Worm (Caenorhabditis elegans): Measurements from ENCODE around the gene cnp-2.
"Not testable (repeated sequence)": the region's sequence is repeated elsewhere in the genome, so short reads cannot be mapped to it uniquely, and the experiment has no call there.

Gene cnp-2

DNA sequence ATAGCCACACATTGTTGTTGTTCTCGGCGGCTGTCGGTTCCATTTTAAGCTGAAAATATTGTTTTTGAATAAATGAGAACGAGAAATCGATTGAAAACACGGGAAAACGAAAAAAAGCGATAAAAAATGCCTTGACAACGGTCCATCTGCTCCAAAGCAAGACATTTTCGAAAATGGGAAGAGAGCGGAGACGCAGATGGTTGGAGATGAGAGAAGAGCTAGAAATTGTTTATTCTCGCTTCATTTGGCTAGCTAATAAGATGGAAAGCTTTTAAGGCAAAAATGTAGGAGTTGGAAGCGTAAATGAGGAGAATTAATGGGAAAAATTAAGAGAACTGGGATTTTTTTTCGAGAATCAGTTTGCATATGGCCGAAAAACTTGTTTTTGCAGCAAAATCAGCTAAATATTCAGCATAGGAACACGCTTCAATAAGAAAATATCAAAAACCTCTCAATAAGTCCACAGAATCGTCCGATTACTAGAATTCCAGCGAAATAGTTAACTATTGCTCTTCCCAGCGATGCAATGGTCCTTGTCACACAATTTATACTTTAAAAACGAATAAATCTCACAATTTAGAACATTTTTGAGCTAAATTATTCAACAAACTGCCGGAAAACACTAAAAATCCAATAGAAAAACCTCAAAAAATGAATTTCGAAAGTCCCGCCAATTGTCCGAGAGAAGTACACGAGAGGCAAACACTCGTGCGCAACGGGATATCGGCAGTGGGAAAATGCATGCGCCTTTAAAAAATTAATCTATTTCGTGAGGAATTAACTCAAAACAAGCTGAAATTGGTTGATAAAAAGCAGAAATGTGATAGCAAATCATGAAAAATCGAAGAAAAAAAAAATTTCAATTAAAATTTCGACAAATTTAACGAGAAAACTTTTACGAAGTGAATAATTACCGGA lies 22.1 kb upstream of the cnp-2 start, which contains the start of gene pisy-1:
TSS of gene pisy-1 (minus strand) at position 51 of the 918 bp plus-strand sequence.
- no peak for TF ChIP-seq fos-1 (tag; optimal IDR thresholded peaks at IDR 0.05)
- TF ChIP-seq ama-1 (optimal IDR thresholded peaks at IDR 0.05) = no peak
- TF ChIP-seq sma-3 (GFP tag; optimal IDR thresholded peaks at IDR 0.05) = no peak
- peak; percentile 27 for TF ChIP-seq sma-9 (GFP tag; optimal IDR thresholded peaks at IDR 0.05)
- no peak for TF ChIP-seq sma-9 (tag; optimal IDR thresholded peaks at IDR 0.05)
- no peak for TF ChIP-seq nhr-11 (tag; optimal IDR thresholded peaks at IDR 0.05)
- TF ChIP-seq elt-3 (tag; optimal IDR thresholded peaks at IDR 0.05) = no peak
- peak; percentile 82 for TF ChIP-seq unc-55 (GFP tag; optimal IDR thresholded peaks at IDR 0.05)
- TF ChIP-seq ceh-82 (tag; optimal IDR thresholded peaks at IDR 0.05) = no peak
- TF ChIP-seq gmeb-1 (tag; optimal IDR thresholded peaks at IDR 0.05) = peak; percentile 75
- TF ChIP-seq C34F6.9 (tag; optimal IDR thresholded peaks at IDR 0.05) = peak; percentile 71
- TF ChIP-seq lsy-2 (tag; optimal IDR thresholded peaks at IDR 0.05) = peak; percentile 26 to 73
- no peak for TF ChIP-seq mbf-1 (tag; optimal IDR thresholded peaks at IDR 0.05)
- TF ChIP-seq nhr-25 (tag; optimal IDR thresholded peaks at IDR 0.05) = peak; percentile 44
- TF ChIP-seq lin-13 (GFP tag; optimal IDR thresholded peaks at IDR 0.05) = peak; percentile 49
- TF ChIP-seq aly-2 (tag; optimal IDR thresholded peaks at IDR 0.05) = no peak
- TF ChIP-seq unc-39 (tag; optimal IDR thresholded peaks at IDR 0.05) = no peak
- no peak for TF ChIP-seq ceh-16 (tag; optimal IDR thresholded peaks at IDR 0.05)
- no peak for TF ChIP-seq dmd-4 (tag; optimal IDR thresholded peaks at IDR 0.05)
- peak; percentile 15 for TF ChIP-seq sem-4 (tag; optimal IDR thresholded peaks at IDR 0.05)
- TF ChIP-seq snpc-4 (tag; optimal IDR thresholded peaks at IDR 0.05) = peak; percentile 6
- TF ChIP-seq nhr-129 (tag; optimal IDR thresholded peaks at IDR 0.05) = peak; percentile 56
- peak; percentile 49 for TF ChIP-seq crh-2 (tag; optimal IDR thresholded peaks at IDR 0.05)

DNA sequence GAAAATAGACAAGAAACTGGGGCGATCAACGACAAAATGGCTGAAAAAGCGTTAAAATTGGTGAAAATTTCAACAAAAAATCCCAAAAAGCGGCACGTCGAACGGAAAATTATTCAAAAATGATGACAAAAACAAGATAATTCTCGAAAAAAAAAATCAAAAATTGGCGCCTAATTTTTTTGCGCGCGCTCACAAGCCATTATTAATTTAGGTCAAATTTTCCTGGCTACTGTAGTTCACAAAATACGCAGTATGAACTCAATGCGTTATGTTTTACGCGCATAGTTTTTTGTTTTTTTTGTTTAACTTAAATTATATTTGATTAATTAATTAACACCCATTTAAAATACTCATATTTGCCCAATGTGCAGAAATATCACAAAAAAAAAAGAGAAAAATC lies 21.3 kb upstream of the cnp-2 start:
- no peak for TF ChIP-seq mbf-1 (tag; optimal IDR thresholded peaks at IDR 0.05)
- TF ChIP-seq mdl-1 (tag; optimal IDR thresholded peaks at IDR 0.05) = no peak
- TF ChIP-seq zag-1 (tag; optimal IDR thresholded peaks at IDR 0.05) = no peak
- no peak for TF ChIP-seq aly-2 (tag; optimal IDR thresholded peaks at IDR 0.05)
- no peak for TF ChIP-seq ztf-4 (tag; optimal IDR thresholded peaks at IDR 0.05)
- no peak for TF ChIP-seq F13H6.1 (tag; optimal IDR thresholded peaks at IDR 0.05)
- TF ChIP-seq nhr-10 (tag; optimal IDR thresholded peaks at IDR 0.05) = no peak
- no peak for TF ChIP-seq nhr-237 (tag; optimal IDR thresholded peaks at IDR 0.05)
- no peak for TF ChIP-seq nhr-77 (tag; optimal IDR thresholded peaks at IDR 0.05)
- TF ChIP-seq elt-1 (tag; optimal IDR thresholded peaks at IDR 0.05) = no peak
- no peak for TF ChIP-seq lin-11 (tag; optimal IDR thresholded peaks at IDR 0.05)
- TF ChIP-seq lin-13 (GFP tag; optimal IDR thresholded peaks at IDR 0.05) = no peak

DNA sequence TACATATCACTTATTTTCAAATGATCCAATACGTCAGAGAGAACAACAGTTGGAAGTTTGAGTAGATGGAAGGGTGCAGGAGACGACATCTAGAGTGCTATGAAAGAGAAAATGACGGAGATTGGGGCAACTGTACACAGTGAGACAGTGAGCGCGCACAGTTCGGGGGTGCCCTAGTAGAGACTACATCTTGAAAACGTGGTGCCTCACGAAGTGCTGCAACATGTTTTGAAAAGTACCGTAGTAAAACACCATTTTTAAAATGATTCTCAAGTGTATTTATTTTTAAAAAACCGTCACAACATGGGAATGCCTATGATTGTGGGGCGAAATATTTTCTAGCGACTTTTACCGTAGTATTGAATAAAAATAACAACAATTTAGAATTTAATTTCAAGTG lies 6.9 kb upstream of the cnp-2 start, which contains the start of gene Y46G5A.39:
TSS of gene Y46G5A.39 (minus strand) at position 101 of the 400 bp plus-strand sequence.
- not testable (repeated sequence) for TF ChIP-seq unc-39 (tag; optimal IDR thresholded peaks at IDR 0.05); sma-9 (GFP tag; optimal IDR thresholded peaks at IDR 0.05); sma-9 (tag; optimal IDR thresholded peaks at IDR 0.05); nhr-21 (tag; optimal IDR thresholded peaks at IDR 0.05)

DNA sequence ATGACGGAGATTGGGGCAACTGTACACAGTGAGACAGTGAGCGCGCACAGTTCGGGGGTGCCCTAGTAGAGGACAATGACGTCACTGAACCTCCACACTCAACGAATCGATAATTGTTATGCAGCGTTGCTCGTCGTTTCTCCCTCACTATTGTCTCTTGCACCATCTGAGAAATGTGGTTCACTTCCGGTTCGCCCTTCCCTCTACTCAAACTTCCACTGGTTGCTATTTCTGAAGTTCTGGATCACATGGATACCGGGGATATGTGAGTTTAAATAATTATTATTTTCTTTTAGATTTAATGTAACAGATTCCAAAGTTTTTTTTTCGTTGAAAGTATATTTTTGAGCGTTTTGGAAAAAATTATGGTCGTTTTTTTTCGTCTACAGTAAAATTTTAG lies 4.4 kb upstream of the cnp-2 start, which contains the start of the genes Y46G5A.7 and Y46G5A.8:
TSS of gene Y46G5A.7 (minus strand) at position 153 of the 400 bp plus-strand sequence.
TSS of gene Y46G5A.8 (plus strand) at position 159 of the 400 bp plus-strand sequence.
- TF ChIP-seq nhr-23 (tag; optimal IDR thresholded peaks at IDR 0.05) = no peak
- no peak for TF ChIP-seq ZK546.5 (tag; optimal IDR thresholded peaks at IDR 0.05)
- no peak for TF ChIP-seq lsy-2 (tag; optimal IDR thresholded peaks at IDR 0.05)
- TF ChIP-seq zag-1 (tag; optimal IDR thresholded peaks at IDR 0.05) = no peak
- TF ChIP-seq unc-39 (tag; optimal IDR thresholded peaks at IDR 0.05) = no peak
- TF ChIP-seq aly-2 (tag; optimal IDR thresholded peaks at IDR 0.05) = no peak
- no peak for TF ChIP-seq ztf-4 (tag; optimal IDR thresholded peaks at IDR 0.05)
- no peak for TF ChIP-seq alr-1 (tag; optimal IDR thresholded peaks at IDR 0.05)
- TF ChIP-seq snpc-4 (tag; optimal IDR thresholded peaks at IDR 0.05) = no peak
- TF ChIP-seq F13H6.1 (tag; optimal IDR thresholded peaks at IDR 0.05) = no peak
- TF ChIP-seq mab-5 (tag; optimal IDR thresholded peaks at IDR 0.05) = no peak
- no peak for TF ChIP-seq nhr-129 (tag; optimal IDR thresholded peaks at IDR 0.05)
- no peak for TF ChIP-seq lin-39 (tag; optimal IDR thresholded peaks at IDR 0.05)
- TF ChIP-seq blmp-1 (tag; optimal IDR thresholded peaks at IDR 0.05; ENCODE audit: insufficient read depth) = no peak
- TF ChIP-seq crh-2 (tag; optimal IDR thresholded peaks at IDR 0.05) = no peak
- TF ChIP-seq ztf-11 (tag; optimal IDR thresholded peaks at IDR 0.05) = no peak
- no peak for TF ChIP-seq R02D3.7 (tag; optimal IDR thresholded peaks at IDR 0.05)
- no peak for TF ChIP-seq lin-11 (tag; optimal IDR thresholded peaks at IDR 0.05)

Data from whole organism, L2 larva.